Worm (Caenorhabditis elegans): ENCODE data around the gene M03A1.8.

DNA sequence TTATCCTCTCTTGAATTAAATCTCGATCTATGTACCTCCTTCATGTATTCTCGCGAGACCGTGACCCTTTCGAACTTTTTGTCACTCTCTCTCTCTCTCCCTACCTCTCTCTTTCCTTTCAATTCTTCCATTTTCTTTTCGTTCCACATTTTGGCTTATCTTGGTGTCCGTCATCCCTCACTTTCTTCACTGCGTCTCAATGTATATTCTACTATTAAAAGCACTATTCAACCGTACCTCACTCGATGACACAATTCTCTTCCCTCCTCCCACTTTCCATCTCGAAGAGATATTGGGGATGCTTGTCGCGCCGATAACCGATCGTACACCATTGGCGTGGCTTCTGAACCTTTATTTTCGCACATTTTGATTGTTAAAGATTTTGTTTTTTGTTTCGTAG lies 49.5 kb upstream of the M03A1.8 start:
- TF ChIP-seq zag-1 (tag; optimal IDR thresholded peaks at IDR 0.05) (no peak), blmp-1 (tag; optimal IDR thresholded peaks at IDR 0.05; ENCODE audit: insufficient read depth) (peak; percentile 12), skn-1 (tag; optimal IDR thresholded peaks at IDR 0.05) (no peak)

Measured in whole organism, L2 larva.